Worm (Caenorhabditis elegans) whole organism, dauer: ENCODE results near the gene F13A2.3.

ENCODE experiments used
- unc-62 ChIP-seq: sonication (generic microtip); optimal IDR thresholded peaks from 2 replicates; lab custom pipeline; 2017; ENCODE audit warnings: missing biosample characterization, missing genetic modification reagents, missing genetic modification characterization

Gene F13A2.3

DNA sequence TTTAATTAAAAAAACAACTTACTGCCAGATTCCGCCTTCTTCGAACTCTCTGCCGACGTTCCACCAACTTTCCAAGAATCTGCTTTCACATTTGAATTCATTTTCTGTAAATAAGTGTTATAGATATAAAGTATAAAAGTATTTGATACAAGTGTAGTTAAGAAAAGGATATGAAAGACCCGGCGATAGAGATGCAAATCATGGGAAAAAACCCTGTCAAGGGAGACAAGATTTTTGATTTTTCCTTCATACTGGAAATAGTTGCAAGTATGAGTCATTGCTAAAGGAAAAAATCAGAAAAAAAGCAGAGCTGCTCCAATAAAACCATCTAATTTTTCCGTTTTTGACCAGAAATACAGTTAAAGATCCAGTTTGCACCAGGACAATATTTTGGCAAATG lies at the start of gene F13A2.3:
TSS of gene F13A2.3 (minus strand) at position 101 of the 400 bp plus-strand sequence.
- no peak for TF ChIP-seq unc-62 (GFP tag; lab: Kevin White, UChicago)

DNA sequence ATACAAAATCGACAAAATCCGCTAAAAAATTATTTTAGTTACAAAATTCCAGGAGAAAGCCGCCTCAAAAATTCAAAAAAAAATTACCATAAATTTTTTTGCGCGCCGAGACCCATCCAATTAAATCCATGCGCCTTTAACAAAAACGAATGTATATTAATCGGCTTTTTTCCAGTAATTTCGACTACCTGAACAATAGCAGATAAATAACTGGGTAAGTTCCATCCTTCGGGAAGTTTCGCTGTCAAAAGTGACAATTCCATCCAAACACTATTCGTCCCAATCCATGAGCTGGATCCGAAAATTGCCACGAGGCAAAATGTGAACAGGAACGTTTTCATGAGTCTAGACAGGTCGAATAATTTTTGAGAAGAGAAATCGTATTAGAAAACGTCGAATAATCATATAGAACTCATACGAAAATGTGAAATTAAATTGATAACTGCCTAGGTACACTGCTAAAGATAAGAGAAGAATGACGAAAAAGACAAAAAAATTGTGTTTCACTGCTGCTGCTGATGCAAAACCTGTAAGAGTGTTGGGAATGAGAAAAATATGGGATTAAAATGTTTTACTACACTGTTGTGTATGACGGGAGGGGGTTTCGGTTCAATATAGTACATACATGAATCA lies 46.7 kb upstream of the F13A2.3 start, which contains the start of gene rft-1:
TSS of gene rft-1 (minus strand) at position 475 of the 633 bp plus-strand sequence.
- no peak for TF ChIP-seq unc-62 (GFP tag; lab: Kevin White, UChicago)

ce11 chrV:4437215-4437614 lies 41.1 kb upstream of the F13A2.3 start:
- TF ChIP-seq unc-62 (GFP tag; lab: Kevin White, UChicago), result no peak

- no peak for TF ChIP-seq unc-62 (GFP tag; lab: Kevin White, UChicago)
Observed at ce11 chrV:4435411-4435981, 39.3 kb upstream of the F13A2.3 start, which contains the start of gene Y47D7A.13. Gene Y47D7A.13, minus strand, starts transcription at chrV:4435927.

- TF ChIP-seq unc-62 (GFP tag; lab: Kevin White, UChicago), result no peak
Observed at ce11 chrV:4432783-4433237, 36.7 kb upstream of the F13A2.3 start, which contains the start of gene Y47D7A.15. Gene Y47D7A.15, minus strand, starts transcription at chrV:4433187.

DNA sequence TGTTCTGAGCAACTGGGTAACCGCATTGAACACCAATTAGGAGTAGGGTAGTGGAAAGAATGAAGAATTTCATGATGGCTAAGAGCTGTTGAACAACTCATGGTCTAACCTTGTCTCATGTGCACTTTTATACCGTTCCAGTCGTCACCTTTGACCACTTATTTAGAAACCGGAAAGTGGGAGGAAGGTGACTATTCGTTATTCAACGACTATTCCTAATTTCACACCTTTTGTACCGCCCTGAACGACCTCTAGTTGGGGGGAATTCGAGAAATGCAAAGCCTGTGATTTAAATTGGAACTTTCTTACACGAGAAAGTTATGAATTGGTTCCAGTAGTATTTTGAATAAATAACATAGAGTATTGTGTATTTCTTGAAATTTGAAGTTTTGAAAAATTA lies 33.4 kb upstream of the F13A2.3 start, which contains the start of gene Y47D7A.12:
TSS of gene Y47D7A.12 (minus strand) at position 101 of the 400 bp plus-strand sequence.
- TF ChIP-seq unc-62 (GFP tag; lab: Kevin White, UChicago), result no peak

- TF ChIP-seq unc-62 (GFP tag; lab: Kevin White, UChicago), result no peak
Observed at ce11 chrV:4428202-4428601, 32.0 kb upstream of the F13A2.3 start, which contains the start of gene Y47D7A.11. Gene Y47D7A.11, minus strand, starts transcription at chrV:4428302.

DNA sequence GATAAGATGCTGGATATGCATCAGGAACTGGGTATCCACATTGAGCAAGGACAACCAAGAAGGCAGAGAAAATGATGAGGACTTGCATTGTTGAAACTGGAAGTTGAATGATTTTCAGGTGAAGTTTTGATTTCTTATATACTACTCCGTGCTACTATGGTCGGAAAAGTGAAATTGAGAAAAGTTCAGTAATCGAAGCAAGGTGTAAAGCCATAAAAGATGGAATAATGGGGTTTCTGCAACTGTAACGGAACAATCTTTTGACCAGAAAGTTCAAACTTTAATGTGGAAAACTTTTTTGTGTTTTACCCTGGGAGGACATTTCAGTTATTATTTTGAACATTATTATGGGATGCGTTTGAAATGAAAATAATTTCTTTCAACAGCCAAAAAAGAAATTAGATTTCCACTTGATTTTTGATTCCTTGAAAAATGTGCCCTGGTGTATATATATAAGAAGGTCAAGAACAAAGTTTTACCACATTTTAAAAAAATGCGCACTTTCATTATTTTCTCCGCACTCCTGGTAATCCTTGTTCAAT lies 27.8 kb upstream of the F13A2.3 start, which contains the start of the genes Y47D7A.9 and Y47D7A.19:
TSS of gene Y47D7A.9 (minus strand) at position 101 of the 542 bp plus-strand sequence.
TSS of gene Y47D7A.19 (plus strand) at position 492 of the 542 bp plus-strand sequence.
- no peak for TF ChIP-seq unc-62 (GFP tag; lab: Kevin White, UChicago)

DNA sequence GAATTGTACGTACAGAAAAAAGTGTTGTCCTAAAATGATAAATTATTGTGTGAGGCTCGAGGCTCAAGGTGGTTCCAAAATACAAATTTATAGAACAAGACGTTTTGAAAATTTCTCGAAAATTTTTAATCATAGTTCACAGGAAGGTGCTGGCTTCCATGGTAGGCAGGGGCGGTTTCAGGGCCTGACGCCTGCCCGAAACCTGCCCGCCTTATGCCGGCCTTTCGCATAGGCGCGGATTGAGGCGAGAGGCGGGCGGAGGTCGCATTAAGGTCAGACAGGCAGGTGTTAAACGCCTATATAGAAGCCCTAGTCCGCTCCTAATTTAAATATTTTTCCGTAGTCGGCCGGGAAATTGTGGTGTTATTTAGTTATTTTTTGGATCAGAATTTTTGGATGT lies 26.9 kb upstream of the F13A2.3 start:
- TF ChIP-seq unc-62 (GFP tag; lab: Kevin White, UChicago), result no peak

- TF ChIP-seq unc-62 (GFP tag; lab: Kevin White, UChicago), result no peak
Observed at ce11 chrV:4422127-4422526, 26.0 kb upstream of the F13A2.3 start, which contains the start of gene skr-7. Gene skr-7, plus strand, starts transcription at chrV:4422427.

ce11 chrV:4421475-4421874 lies 25.3 kb upstream of the F13A2.3 start, which contains the start of gene skr-14:
Gene skr-14, minus strand, starts transcription at chrV:4421575.
- no peak for TF ChIP-seq unc-62 (GFP tag; lab: Kevin White, UChicago)

DNA sequence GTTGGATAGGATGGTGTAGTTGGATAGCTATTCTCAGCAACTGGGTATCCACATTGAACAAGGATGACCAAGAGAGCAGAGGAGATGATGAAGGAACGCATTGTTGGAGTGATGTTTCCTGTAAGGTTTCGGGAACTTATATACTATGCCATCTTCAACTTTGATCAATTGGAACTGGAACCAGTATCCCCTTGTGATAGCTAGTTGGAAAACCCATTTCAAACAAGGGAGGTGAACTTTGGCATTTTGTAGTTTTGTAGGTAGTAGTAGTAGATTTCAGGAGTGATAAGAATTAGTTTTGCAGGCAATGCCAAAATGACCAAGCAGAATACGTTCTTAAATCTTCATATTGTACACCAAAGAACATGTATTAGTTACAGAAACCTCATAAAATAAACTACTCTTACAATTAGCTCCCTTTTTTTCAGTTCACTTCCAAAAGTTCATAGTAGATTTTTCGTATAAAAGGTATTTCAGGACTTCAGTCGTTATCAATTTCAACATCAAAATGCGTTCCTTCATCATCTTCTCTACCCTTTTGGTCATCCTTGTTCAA lies 23.7 kb upstream of the F13A2.3 start, which contains the start of the genes Y47D7A.7 and Y47D7A.2:
TSS of gene Y47D7A.7 (minus strand) at position 101 of the 556 bp plus-strand sequence.
TSS of gene Y47D7A.2 (plus strand) at position 506 of the 556 bp plus-strand sequence.
- TF ChIP-seq unc-62 (GFP tag; lab: Kevin White, UChicago), result no peak

ce11 chrV:4418116-4418515 lies 22.0 kb upstream of the F13A2.3 start, which contains the start of gene Y47D7A.6:
Gene Y47D7A.6, minus strand, starts transcription at chrV:4418216.
- TF ChIP-seq unc-62 (GFP tag; lab: Kevin White, UChicago), result no peak

DNA sequence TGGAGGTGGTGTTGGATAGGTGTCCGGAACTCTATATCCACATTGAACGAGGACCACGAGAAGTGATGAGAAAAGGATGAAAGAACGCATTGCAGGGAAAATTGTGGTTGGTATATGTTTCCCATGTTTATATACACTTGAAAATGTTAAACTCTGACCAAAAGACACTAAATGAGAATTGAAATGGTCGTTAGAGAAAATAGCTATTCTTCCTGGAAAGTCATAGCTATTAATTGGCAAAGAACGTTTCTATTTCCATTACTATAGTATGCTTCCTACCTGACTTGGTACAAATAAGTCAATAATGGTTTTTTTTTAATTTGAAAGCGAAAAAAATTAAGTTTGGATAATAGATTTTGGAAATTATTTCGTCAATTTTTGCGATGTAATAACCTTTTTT lies 20.6 kb upstream of the F13A2.3 start, which contains the start of gene Y47D7A.18:
TSS of gene Y47D7A.18 (minus strand) at position 101 of the 400 bp plus-strand sequence.
- no peak for TF ChIP-seq unc-62 (GFP tag; lab: Kevin White, UChicago)

ce11 chrV:4414613-4415071 lies 18.5 kb upstream of the F13A2.3 start, which contains the start of gene grl-5:
Gene grl-5, minus strand, starts transcription at chrV:4414663.
- TF ChIP-seq unc-62 (GFP tag; lab: Kevin White, UChicago), result no peak
